Worm (Caenorhabditis elegans) whole organism, L1 larva: ENCODE measurements around the gene set-24.

ENCODE experiments used
- ceh-82 ChIP-seq, 3 experiments: fragments of 150-350 bp in 1 of 3; sonication (generic microtip) in 2 of 3; optimal IDR thresholded peaks; 2 replicates each; lab custom pipeline; 2014 to 2017; ENCODE audit warnings: missing biosample characterization in 3 of 3, missing genetic modification characterization in 3 of 3
- dsc-1 ChIP-seq: sonication (generic microtip); optimal IDR thresholded peaks from 2 replicates; lab custom pipeline; 2016; ENCODE audit warnings: mild to moderate bottlenecking, missing genetic modification characterization, missing compliant biosample characterization
- elt-2 ChIP-seq: sonication (generic microtip); optimal IDR thresholded peaks from 2 replicates; lab custom pipeline; 2016; ENCODE audit warnings: missing genetic modification characterization, mild to moderate bottlenecking, inconsistent platforms, missing compliant biosample characterization, missing genetic modification reagents
- jun-1 ChIP-seq: fragments of 150-350 bp; optimal IDR thresholded peaks from 2 replicates; lab custom pipeline; 2014; ENCODE audit warnings: missing biosample characterization, missing genetic modification reagents, missing genetic modification characterization
- lin-39 ChIP-seq: fragments of 150-350 bp; optimal IDR thresholded peaks from 2 replicates; lab custom pipeline; 2014; ENCODE audit warnings: missing biosample characterization, missing genetic modification reagents, missing genetic modification characterization
- lir-3 ChIP-seq: sonication (generic microtip); optimal IDR thresholded peaks from 2 replicates; lab custom pipeline; 2016; ENCODE audit warnings: mild to moderate bottlenecking, missing genetic modification characterization, moderate library complexity, missing compliant biosample characterization; ENCODE audit not compliant: poor library complexity
- nhr-28 ChIP-seq: fragments of 150-350 bp; optimal IDR thresholded peaks from 2 replicates; lab custom pipeline; 2014; ENCODE audit warnings: missing biosample characterization, missing genetic modification characterization
- snpc-4 ChIP-seq: fragments of 150-350 bp; optimal IDR thresholded peaks from 2 replicates; lab custom pipeline; 2014; ENCODE audit warnings: missing biosample characterization, missing genetic modification characterization
- unc-62 ChIP-seq: fragments of 150-350 bp; optimal IDR thresholded peaks from 2 replicates; lab custom pipeline; 2014; ENCODE audit warnings: missing biosample characterization, missing genetic modification reagents, missing genetic modification characterization
- zag-1 ChIP-seq: fragments of 150-350 bp; optimal IDR thresholded peaks from 2 replicates; lab custom pipeline; 2014; ENCODE audit warnings: missing biosample characterization, missing genetic modification characterization

- TF ChIP-seq lir-3 (tag; lab: Kevin White, UChicago), result no peak
- TF ChIP-seq lin-39, result no peak
- no peak for TF ChIP-seq zag-1
- TF ChIP-seq dsc-1 (tag; lab: Kevin White, UChicago), result no peak
- TF ChIP-seq snpc-4 (tag; lab: Kevin White, UChicago), result no peak
- TF ChIP-seq elt-2 (tag; lab: Kevin White, UChicago), result no peak
- no peak for TF ChIP-seq ceh-82 (tag; optimal IDR thresholded peaks at IDR 0.05; lab: Kevin White, UChicago)
- no peak for TF ChIP-seq nhr-28 (tag; lab: Kevin White, UChicago)
- TF ChIP-seq jun-1 (tag; lab: Kevin White, UChicago), result no peak
- TF ChIP-seq unc-62 (GFP tag; lab: Kevin White, UChicago), result no peak
These were observed 63.2 kb downstream of the set-24 start, which contains the start of gene Y17G7B.22 for ce11 chrII:12067451-12068076.
